Worm (Caenorhabditis elegans): Measurements from ENCODE around the gene nadk-1.

The nadk-1 gene

DNA sequence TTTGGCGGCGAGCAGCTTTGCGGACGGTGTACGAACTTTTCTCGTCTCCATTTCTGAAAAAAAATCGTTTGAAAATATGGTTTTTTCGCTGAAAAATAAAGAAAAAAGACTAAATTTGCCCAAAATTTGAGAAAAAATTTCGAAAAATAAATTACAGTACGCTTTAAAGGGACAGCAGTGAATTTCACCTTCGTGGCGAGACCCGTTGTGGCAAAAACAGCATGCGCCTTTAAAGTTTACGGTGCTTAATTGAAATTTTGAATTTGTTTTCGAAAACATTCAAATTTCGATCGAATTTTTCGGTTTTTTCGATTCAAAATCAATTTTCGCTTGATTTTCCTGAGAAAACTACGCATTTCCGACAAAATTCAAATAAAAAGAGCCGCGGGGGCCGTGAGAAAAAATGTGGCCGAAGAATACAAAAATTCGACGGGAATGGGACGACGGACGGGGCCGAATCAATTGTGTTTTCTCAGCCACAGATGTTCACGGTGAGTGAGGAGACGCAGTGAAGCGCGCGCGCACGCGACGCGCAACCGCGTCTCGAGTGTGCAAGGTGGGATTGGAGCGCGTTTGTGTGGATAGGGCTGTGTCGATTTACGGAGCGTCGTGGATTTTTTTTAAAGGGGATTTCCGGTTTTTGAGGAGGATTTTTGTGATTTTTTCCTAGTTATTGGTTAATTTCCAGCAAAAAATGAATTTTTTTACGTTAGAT is 36.9 kb upstream of the nadk-1 start, which contains the start of gene Y77E11A.7 (continued):
- TF ChIP-seq snpc-4 (tag; optimal IDR thresholded peaks at IDR 0.05) (no peak), ceh-39 (tag; optimal IDR thresholded peaks at IDR 0.05) (peak; percentile 90), blmp-1 (tag; optimal IDR thresholded peaks at IDR 0.05) (no peak), drap-1 (GFP tag; optimal IDR thresholded peaks at IDR 0.05) (peak; percentile 63), ztf-11 (tag; optimal IDR thresholded peaks at IDR 0.05) (no peak)

DNA sequence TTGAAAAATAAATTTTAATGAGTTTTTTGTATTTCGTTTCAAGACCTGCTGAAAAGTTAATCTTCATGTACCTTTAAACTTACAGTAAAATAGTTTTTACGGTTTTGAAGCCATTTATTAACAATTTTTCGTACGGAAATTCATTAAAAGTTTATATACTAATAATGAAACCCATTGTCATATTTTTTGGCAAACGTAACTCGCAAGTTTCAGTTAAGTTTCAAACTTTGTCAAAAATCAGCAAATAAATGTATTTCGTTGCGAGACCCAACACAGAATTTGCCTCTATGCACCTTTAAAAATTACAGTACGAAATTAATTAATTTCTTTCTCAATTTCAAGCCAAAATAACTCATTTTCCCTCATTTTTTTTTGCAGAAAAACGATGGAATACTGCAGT is 36.3 kb upstream of the nadk-1 start, which contains the start of gene jtr-1:
Gene jtr-1, plus strand, starts transcription at position 327 of the 400 bp plus-strand sequence.
- TF ChIP-seq nhr-237 (tag; optimal IDR thresholded peaks at IDR 0.05) (no peak), nhr-2 (tag; optimal IDR thresholded peaks at IDR 0.05) (no peak), hlh-1 (tag; optimal IDR thresholded peaks at IDR 0.05) (no peak), lsy-2 (tag; optimal IDR thresholded peaks at IDR 0.05) (no peak), ceh-43 (GFP tag; optimal IDR thresholded peaks at IDR 0.05) (no peak), ceh-83 (GFP tag; optimal IDR thresholded peaks at IDR 0.05) (no peak), mls-2 (tag; optimal IDR thresholded peaks at IDR 0.05) (no peak), mep-1 (tag; optimal IDR thresholded peaks at IDR 0.05) (no peak), snpc-4 (tag; optimal IDR thresholded peaks at IDR 0.05) (no peak), unc-39 (tag; optimal IDR thresholded peaks at IDR 0.05) (no peak), sem-2 (GFP tag; optimal IDR thresholded peaks at IDR 0.05) (no peak), nhr-28 (tag; optimal IDR thresholded peaks at IDR 0.05) (no peak)

DNA sequence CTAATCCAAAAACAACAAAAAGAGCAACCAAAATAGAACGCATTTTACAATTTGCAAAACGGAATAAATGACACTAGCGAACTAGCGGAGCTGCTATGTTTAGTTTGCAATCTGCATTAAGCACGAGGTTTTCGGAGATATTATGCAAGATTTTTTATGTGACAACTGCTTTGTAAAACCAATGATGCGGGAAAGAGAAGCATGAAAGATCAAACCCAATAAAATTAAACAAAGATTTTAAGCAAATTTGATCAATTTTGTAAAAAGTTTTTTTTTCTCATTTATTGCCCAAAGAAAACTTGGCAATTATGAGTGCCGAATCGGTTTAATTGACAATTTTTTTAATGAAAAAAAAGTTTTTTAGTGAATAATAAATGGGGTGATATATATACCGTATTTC is 31.9 kb upstream of the nadk-1 start, which contains the start of gene Y77E11A.8:
Gene Y77E11A.8, minus strand, starts transcription at position 101 of the 400 bp plus-strand sequence.
- TF ChIP-seq elt-1 (tag; optimal IDR thresholded peaks at IDR 0.05; ENCODE audit: borderline replicate concordance, insufficient read depth) (no peak), ceh-83 (GFP tag; optimal IDR thresholded peaks at IDR 0.05) (no peak), nhr-12 (tag; optimal IDR thresholded peaks at IDR 0.05) (no peak), ces-1 (GFP tag; optimal IDR thresholded peaks at IDR 0.05) (no peak), mls-2 (tag; optimal IDR thresholded peaks at IDR 0.05) (no peak), lin-13 (tag; optimal IDR thresholded peaks at IDR 0.05) (no peak), elt-3 (tag; optimal IDR thresholded peaks at IDR 0.05) (no peak), ham-2 (GFP tag; optimal IDR thresholded peaks at IDR 0.05) (no peak), cnd-1 (tag; optimal IDR thresholded peaks at IDR 0.05) (no peak), pha-4 (tag; optimal IDR thresholded peaks at IDR 0.05) (no peak), M03D4.4 (tag; optimal IDR thresholded peaks at IDR 0.05) (no peak), ceh-43 (GFP tag; optimal IDR thresholded peaks at IDR 0.05) (no peak)

DNA sequence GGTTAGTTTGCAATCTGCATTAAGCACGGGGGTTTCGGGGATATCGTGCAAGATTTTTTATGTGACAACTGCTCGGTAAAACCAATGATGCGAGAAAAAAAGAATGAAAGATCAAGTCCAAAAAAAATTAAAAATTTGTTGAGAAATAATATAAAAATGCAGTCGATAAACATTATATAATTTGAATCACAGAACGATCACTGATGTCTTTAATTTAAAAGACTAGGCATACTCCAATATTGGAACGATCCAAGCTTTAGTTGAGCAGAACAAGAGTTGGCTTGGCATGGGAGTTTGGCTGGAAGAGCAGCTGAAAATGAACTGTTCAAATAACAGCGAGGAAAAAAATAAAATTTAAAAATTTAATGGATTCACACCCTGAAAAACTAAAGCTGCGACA is 29.6 kb upstream of the nadk-1 start, which contains the start of gene clec-171:
Gene clec-171, minus strand, starts transcription at position 101 of the 400 bp plus-strand sequence.
- TF ChIP-seq drap-1 (GFP tag; optimal IDR thresholded peaks at IDR 0.05), result no peak
- TF ChIP-seq lsy-2 (tag; optimal IDR thresholded peaks at IDR 0.05), result no peak
- no peak for TF ChIP-seq lin-13 (tag; optimal IDR thresholded peaks at IDR 0.05)
- no peak for TF ChIP-seq ham-2 (GFP tag; optimal IDR thresholded peaks at IDR 0.05)
- no peak for TF ChIP-seq mls-2 (tag; optimal IDR thresholded peaks at IDR 0.05)
- no peak for TF ChIP-seq elt-3 (tag; optimal IDR thresholded peaks at IDR 0.05)
- no peak for TF ChIP-seq nhr-28 (tag; optimal IDR thresholded peaks at IDR 0.05)
- TF ChIP-seq tbx-8 (GFP tag; optimal IDR thresholded peaks at IDR 0.05), result no peak
- no peak for TF ChIP-seq ceh-39 (tag; optimal IDR thresholded peaks at IDR 0.05)
- TF ChIP-seq mep-1 (tag; optimal IDR thresholded peaks at IDR 0.05), result no peak
- no peak for TF ChIP-seq ces-1 (GFP tag; optimal IDR thresholded peaks at IDR 0.05)
- no peak for TF ChIP-seq zip-8 (tag; optimal IDR thresholded peaks at IDR 0.05)
- TF ChIP-seq snpc-4 (tag; optimal IDR thresholded peaks at IDR 0.05), result no peak
- TF ChIP-seq sem-2 (GFP tag; optimal IDR thresholded peaks at IDR 0.05), result no peak
- TF ChIP-seq ceh-43 (GFP tag; optimal IDR thresholded peaks at IDR 0.05), result no peak

DNA sequence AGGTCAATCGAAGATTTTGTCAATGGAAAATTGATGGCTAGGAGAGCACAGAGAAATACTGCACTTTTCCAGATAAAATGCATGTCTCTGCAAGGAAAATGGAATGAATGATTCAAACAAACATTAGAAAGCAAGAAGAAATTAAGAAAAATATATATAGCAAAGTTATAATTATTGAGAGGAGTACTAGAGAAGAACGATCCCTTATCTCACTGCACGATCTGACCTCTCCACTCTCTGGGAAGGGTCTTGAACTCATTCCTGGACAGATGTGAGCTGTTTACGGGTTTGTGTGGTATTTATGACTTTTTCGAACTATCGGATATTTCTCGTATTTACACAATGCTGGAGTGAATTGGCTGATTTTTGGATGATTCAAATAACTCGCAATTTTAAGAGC is 26.6 kb upstream of the nadk-1 start, which contains the start of gene Y77E11A.23:
Gene Y77E11A.23, minus strand, starts transcription at position 107 of the 400 bp plus-strand sequence.
- TF ChIP-seq unc-62 (GFP tag; optimal IDR thresholded peaks at IDR 0.05) (no peak), lin-32 (GFP tag; optimal IDR thresholded peaks at IDR 0.05) (no peak), lsy-2 (tag; optimal IDR thresholded peaks at IDR 0.05) (no peak), nhr-12 (tag; optimal IDR thresholded peaks at IDR 0.05) (no peak), ceh-43 (GFP tag; optimal IDR thresholded peaks at IDR 0.05) (no peak), mab-5 (tag; optimal IDR thresholded peaks at IDR 0.05) (no peak), nhr-2 (tag; optimal IDR thresholded peaks at IDR 0.05) (peak; percentile 19), ham-2 (GFP tag; optimal IDR thresholded peaks at IDR 0.05) (no peak), nhr-237 (tag; optimal IDR thresholded peaks at IDR 0.05) (no peak), mls-2 (tag; optimal IDR thresholded peaks at IDR 0.05) (no peak), cnd-1 (tag; optimal IDR thresholded peaks at IDR 0.05) (no peak), mep-1 (tag; optimal IDR thresholded peaks at IDR 0.05) (no peak), nhr-76 (tag; optimal IDR thresholded peaks at IDR 0.05) (no peak), elt-1 (tag; optimal IDR thresholded peaks at IDR 0.05; ENCODE audit: borderline replicate concordance, insufficient read depth) (peak; percentile 93)
